Worm (Caenorhabditis elegans) whole organism, early embryonic: ENCODE measurements around the gene ceh-82.

Experiments used
- ets-7 ChIP-seq: sonication (generic microtip); optimal IDR thresholded peaks from 2 replicates; lab custom pipeline; 2016; ENCODE audit warnings: missing genotype, missing genetic modification characterization, missing compliant biosample characterization
- flt-1 ChIP-seq: fragments of 200-800 bp; sonication (Bioruptor generic); IDR thresholded peaks from 2 replicates; pipeline ENCODE4 v1.3.6; 2022; ENCODE audit warnings: missing genetic modification characterization, missing compliant biosample characterization
- hmbx-1 ChIP-seq: sonication (generic microtip); optimal IDR thresholded peaks from 2 replicates; lab custom pipeline; 2016; ENCODE audit warnings: mild to moderate bottlenecking, missing genetic modification characterization, missing compliant biosample characterization
- hnd-1 ChIP-seq: sonication (generic microtip); optimal IDR thresholded peaks from 2 replicates; lab custom pipeline; 2016; ENCODE audit warnings: missing genetic modification characterization, missing compliant biosample characterization
- scrt-1 ChIP-seq: fragments of 200-800 bp; sonication (Bioruptor generic); IDR thresholded peaks from 2 replicates; pipeline ENCODE4 v1.3.6; 2022; ENCODE audit warnings: missing genetic modification characterization, missing compliant biosample characterization
- tbx-11 ChIP-seq: fragments of 200-800 bp; sonication (Bioruptor generic); IDR thresholded peaks from 2 replicates; pipeline ENCODE4 v1.3.6; 2022; ENCODE audit warnings: missing genetic modification characterization, missing compliant biosample characterization

DNA sequence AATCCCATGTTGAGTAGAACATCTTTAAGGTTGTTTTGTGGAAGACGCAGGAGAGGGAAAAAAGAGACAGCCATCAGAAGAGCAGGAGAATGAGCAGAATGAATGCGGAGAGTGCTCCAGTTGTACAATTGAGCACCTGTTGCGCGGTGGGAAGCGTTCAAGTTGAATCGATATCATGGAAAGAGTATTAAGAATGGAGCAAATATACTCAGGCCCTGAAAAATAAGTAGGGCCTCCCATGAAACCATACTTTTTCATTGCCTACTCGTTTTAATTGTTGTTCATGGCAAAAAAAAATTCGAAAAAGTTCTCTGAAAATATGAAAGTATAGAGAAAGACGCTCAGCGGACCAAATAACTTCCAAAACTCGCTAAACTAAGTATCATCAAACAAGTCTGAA lies 12.9 kb upstream of the ceh-82 start, which contains the start of gene fbxb-48:
- TF ChIP-seq ets-7 (tag; lab: Kevin White, UChicago), result no peak
- TF ChIP-seq hmbx-1, result no peak
- TF ChIP-seq hnd-1 (tag; lab: Kevin White, UChicago), result no peak
- TF ChIP-seq flt-1, result no peak
- TF ChIP-seq scrt-1 (GFP tag; lab: Robert Waterston, UW), result no peak
- no peak for TF ChIP-seq tbx-11 (GFP tag; lab: Robert Waterston, UW)
